Worm (Caenorhabditis elegans) whole organism, L4 larva: ENCODE data around the gene F07C4.6.

ENCODE experiments used
- F10B5.3 ChIP-seq: sonication (generic microtip); optimal IDR thresholded peaks from 2 replicates; lab custom pipeline; 2016; ENCODE audit warnings: mild to moderate bottlenecking, missing genetic modification characterization, missing compliant biosample characterization
- R02D3.7 ChIP-seq: fragments of 150-350 bp; sonication (generic microtip); optimal IDR thresholded peaks from 3 replicates; lab custom pipeline; 2014; ENCODE audit warnings: missing biosample characterization, missing genetic modification characterization
- T26A8.4 ChIP-seq: fragments of 200-800 bp; sonication (Bioruptor generic); IDR thresholded peaks from 2 replicates; pipeline ENCODE4 v1.3.6; 2022; ENCODE audit warnings: missing genetic modification characterization, missing compliant biosample characterization
- Y75B8A.6 ChIP-seq: fragments of 200-800 bp; sonication (Bioruptor generic); IDR thresholded peaks from 2 replicates; pipeline ENCODE4 v1.3.6; 2022; ENCODE audit warnings: missing genetic modification reagents, missing genetic modification characterization, missing compliant biosample characterization
- aha-1 ChIP-seq: fragments of 150-350 bp; peaks from one replicate; lab custom pipeline; 2014; ENCODE audit warnings: missing biosample characterization, missing genetic modification characterization
- ama-1 ChIP-seq: fragments of 150-350 bp; optimal IDR thresholded peaks from 2 replicates; lab custom pipeline; 2014; ENCODE audit warnings: inconsistent platforms, mixed read lengths
- arid-1 ChIP-seq: fragments of 200-800 bp; sonication (Bioruptor generic); conservative IDR thresholded peaks from 2 replicates; pipeline ENCODE4 v1.3.6; 2022; ENCODE audit warnings: missing genetic modification reagents, missing genetic modification characterization, missing compliant biosample characterization
- attf-4 ChIP-seq: sonication (generic microtip); optimal IDR thresholded peaks from 3 replicates; lab custom pipeline; 2017; ENCODE audit warnings: missing biosample characterization, missing genetic modification characterization
- ceh-32 ChIP-seq: sonication (generic microtip); optimal IDR thresholded peaks from 2 replicates; lab custom pipeline; 2016; ENCODE audit warnings: mild to moderate bottlenecking, missing genetic modification characterization, missing compliant biosample characterization; ENCODE audit not compliant: poor library complexity
- ceh-62 ChIP-seq: sonication (generic microtip); optimal IDR thresholded peaks from 2 replicates; lab custom pipeline; 2017; ENCODE audit warnings: missing biosample characterization, missing genetic modification characterization
- ces-1 ChIP-seq: fragments of 150-350 bp; sonication (generic microtip); optimal IDR thresholded peaks from 4 replicates; lab custom pipeline; 2014; ENCODE audit warnings: missing biosample characterization, missing genetic modification reagents, missing genetic modification characterization
- daf-12 ChIP-seq: fragments of 150-350 bp; optimal IDR thresholded peaks from 2 replicates; lab custom pipeline; 2014; ENCODE audit warnings: missing biosample characterization, missing genetic modification reagents, missing genetic modification characterization
- duxl-1 ChIP-seq: sonication (generic microtip); optimal IDR thresholded peaks from 2 replicates; lab custom pipeline; 2016; ENCODE audit warnings: mild to moderate bottlenecking, missing genetic modification characterization, moderate library complexity, missing compliant biosample characterization; ENCODE audit not compliant: poor library complexity
- dve-1 ChIP-seq: sonication (generic microtip); optimal IDR thresholded peaks from 2 replicates; lab custom pipeline; 2017; ENCODE audit warnings: antibody characterized with exemption, mild to moderate bottlenecking, missing genetic modification characterization, missing compliant biosample characterization; ENCODE audit not compliant: insufficient read depth
- fos-1 ChIP-seq: fragments of 150-350 bp; optimal IDR thresholded peaks from 2 replicates; lab custom pipeline; 2014; ENCODE audit warnings: missing biosample characterization, missing genetic modification characterization
- gei-8 ChIP-seq: fragments of 200-800 bp; sonication (Bioruptor generic); optimal IDR thresholded peaks from 2 replicates; lab custom pipeline; 2018; ENCODE audit warnings: mild to moderate bottlenecking, missing genetic modification characterization, missing compliant biosample characterization
- hlh-30 ChIP-seq: sonication (generic microtip); optimal IDR thresholded peaks from 2 replicates; lab custom pipeline; 2017; ENCODE audit warnings: antibody characterized with exemption, mild to moderate bottlenecking, missing genetic modification characterization, missing compliant biosample characterization; ENCODE audit not compliant: insufficient read depth
- jun-1 ChIP-seq: fragments of 150-350 bp; optimal IDR thresholded peaks from 2 replicates; lab custom pipeline; 2014; ENCODE audit warnings: missing biosample characterization, missing genetic modification reagents, missing genetic modification characterization
- lim-7 ChIP-seq: fragments of 200-800 bp; sonication (Bioruptor generic); IDR thresholded peaks from 2 replicates; pipeline ENCODE4 v1.3.6; 2022; ENCODE audit warnings: missing genetic modification characterization, missing compliant biosample characterization
- lin-13 ChIP-seq: fragments of 150-350 bp; optimal IDR thresholded peaks from 2 replicates; lab custom pipeline; 2014; ENCODE audit warnings: missing biosample characterization, missing genetic modification reagents, missing genetic modification characterization
- lsy-2 ChIP-seq, 2 experiments: fragments of 150-350 bp in 1 of 2; sonication (generic microtip) in 1 of 2; optimal IDR thresholded peaks; 2 replicates each; lab custom pipeline; 2014 to 2017; ENCODE audit warnings: missing biosample characterization in 2 of 2, missing genetic modification characterization in 2 of 2
- mxl-3 ChIP-seq: fragments of 200-800 bp; sonication (Bioruptor generic); optimal IDR thresholded peaks from 2 replicates; lab custom pipeline; 2018; ENCODE audit warnings: mild to moderate bottlenecking, missing genetic modification characterization, missing compliant biosample characterization
- nhr-10 ChIP-seq: fragments of 150-350 bp; optimal IDR thresholded peaks from 2 replicates; lab custom pipeline; 2014; ENCODE audit warnings: missing biosample characterization, missing genetic modification characterization
- nhr-11 ChIP-seq: fragments of 150-350 bp; optimal IDR thresholded peaks from 2 replicates; lab custom pipeline; 2014; ENCODE audit warnings: missing biosample characterization, missing genetic modification characterization
- nhr-28 ChIP-seq: fragments of 150-350 bp; optimal IDR thresholded peaks from 2 replicates; lab custom pipeline; 2014; ENCODE audit warnings: missing biosample characterization, missing genetic modification characterization
- nhr-41 ChIP-seq: fragments of 200-800 bp; sonication (Bioruptor generic); IDR thresholded peaks from 2 replicates; pipeline ENCODE4 v1.3.6; 2022; ENCODE audit warnings: missing genetic modification reagents, missing genetic modification characterization, missing compliant biosample characterization
- nhr-42 ChIP-seq: fragments of 200-800 bp; sonication (Bioruptor generic); IDR thresholded peaks from 2 replicates; pipeline ENCODE4 v1.3.6; 2022; ENCODE audit warnings: missing genetic modification characterization, missing compliant biosample characterization
- nhr-77 ChIP-seq: fragments of 150-350 bp; optimal IDR thresholded peaks from 2 replicates; lab custom pipeline; 2014; ENCODE audit warnings: missing biosample characterization, missing genetic modification characterization
- php-3 ChIP-seq: fragments of 200-800 bp; sonication (Bioruptor generic); IDR thresholded peaks from 2 replicates; pipeline ENCODE4 v1.3.6; 2022; ENCODE audit warnings: missing genetic modification reagents, missing genetic modification characterization, missing compliant biosample characterization
- pqm-1 ChIP-seq: sonication (generic microtip); optimal IDR thresholded peaks from 2 replicates; lab custom pipeline; 2017; ENCODE audit warnings: missing biosample characterization, missing genetic modification characterization
- sdz-12 ChIP-seq: fragments of 200-800 bp; sonication (Bioruptor generic); optimal IDR thresholded peaks from 2 replicates; lab custom pipeline; 2018; ENCODE audit warnings: mild to moderate bottlenecking, missing genetic modification characterization, missing compliant biosample characterization
- skn-1 ChIP-seq: fragments of 150-350 bp; optimal IDR thresholded peaks from 2 replicates; lab custom pipeline; 2014; ENCODE audit warnings: missing biosample characterization, missing genetic modification characterization
- snpc-1.2 ChIP-seq: fragments of 200-800 bp; sonication (Bioruptor generic); IDR thresholded peaks from 2 replicates; pipeline ENCODE4 v1.3.6; 2022; ENCODE audit warnings: missing genetic modification reagents, missing genetic modification characterization, missing compliant biosample characterization
- spr-3 ChIP-seq: fragments of 200-800 bp; sonication (Bioruptor generic); optimal IDR thresholded peaks from 2 replicates; lab custom pipeline; 2018; ENCODE audit warnings: mild to moderate bottlenecking, missing genetic modification characterization, missing compliant biosample characterization
- tra-1 ChIP-seq: fragments of 200-800 bp; sonication (Bioruptor generic); IDR thresholded peaks from 2 replicates; pipeline ENCODE4 v1.3.6; 2022; ENCODE audit warnings: missing genetic modification reagents, missing genetic modification characterization, missing compliant biosample characterization
- unc-39 ChIP-seq: sonication (generic microtip); optimal IDR thresholded peaks from 2 replicates; lab custom pipeline; 2017; ENCODE audit warnings: missing biosample characterization, missing genetic modification characterization
- zip-11 ChIP-seq: fragments of 200-800 bp; sonication (Bioruptor generic); IDR thresholded peaks from 2 replicates; pipeline ENCODE4 v1.3.6; 2022; ENCODE audit warnings: missing genetic modification characterization, missing compliant biosample characterization
- ztf-11 ChIP-seq: fragments of 150-350 bp; optimal IDR thresholded peaks from 2 replicates; lab custom pipeline; 2014; ENCODE audit warnings: missing biosample characterization, missing genetic modification characterization
- ztf-7 ChIP-seq: fragments of 150-350 bp; optimal IDR thresholded peaks from 2 replicates; lab custom pipeline; 2014; ENCODE audit warnings: missing biosample characterization, missing genetic modification characterization

The F07C4.6 gene

DNA sequence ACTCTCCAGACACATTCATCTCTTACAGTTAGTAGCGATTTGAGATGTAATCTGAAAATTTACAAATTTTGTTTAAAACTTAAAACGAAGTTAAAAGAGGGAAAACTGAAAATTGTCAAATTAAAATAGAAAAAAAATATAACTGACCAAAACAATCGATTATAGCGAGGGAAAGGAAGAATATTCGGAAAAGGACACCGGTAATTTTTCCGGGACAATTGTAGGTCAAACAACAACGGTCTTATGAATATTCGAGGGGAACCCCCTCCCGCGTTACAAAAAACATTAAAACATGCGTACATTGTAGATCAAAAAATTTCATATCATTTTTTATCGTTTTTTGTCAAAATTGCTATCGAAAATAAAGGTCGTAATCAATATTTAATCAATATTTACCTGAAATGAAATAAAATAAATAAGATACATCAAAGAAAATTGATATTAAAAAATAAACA lies 4.6 kb upstream of the F07C4.6 start, which contains the start of gene C50E3.12:
Gene C50E3.12 (minus strand): TSS at position 51 of the 455 bp plus-strand sequence.
- TF ChIP-seq ama-1 (lab: Kevin White, UChicago) (no peak), arid-1 (no peak)

DNA sequence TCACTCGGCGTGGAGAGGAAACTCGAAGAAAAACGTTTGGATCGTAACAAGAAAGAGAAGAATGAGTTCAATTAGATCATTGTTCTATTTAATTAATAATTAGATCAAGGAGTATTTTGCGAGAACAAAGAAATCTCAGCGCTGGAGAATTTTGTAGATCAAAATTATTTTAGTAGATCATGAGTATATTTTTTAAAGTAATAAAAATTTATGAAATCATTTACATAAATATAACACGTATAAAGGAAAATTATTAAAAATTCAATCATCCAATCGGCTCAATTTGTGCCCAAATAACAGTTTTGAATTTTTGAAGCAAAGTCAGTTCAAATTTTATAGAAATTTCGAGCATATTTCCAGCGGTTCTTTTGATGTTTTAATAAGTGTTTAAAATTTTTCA lies 2.5 kb upstream of the F07C4.6 start, which contains the start of gene C50E3.13:
Gene C50E3.13 (minus strand): TSS at position 101 of the 400 bp plus-strand sequence.
- TF ChIP-seq nhr-28 (tag; lab: Kevin White, UChicago) (no peak), zip-11 (no peak), attf-4 (tag; lab: Kevin White, UChicago) (no peak), nhr-42 (no peak), pqm-1 (tag; lab: Kevin White, UChicago) (no peak), ztf-7 (tag; lab: Kevin White, UChicago) (no peak), mxl-3 (no peak), ama-1 (lab: Kevin White, UChicago) (no peak), snpc-1.2 (no peak), ces-1 (GFP tag; lab: Kevin White, UChicago) (no peak), dve-1 (tag; lab: Kevin White, UChicago) (no peak), jun-1 (no peak), R02D3.7 (tag; lab: Kevin White, UChicago) (no peak), lin-13 (GFP tag; lab: Kevin White, UChicago) (no peak), fos-1 (tag; lab: Kevin White, UChicago) (no peak)

- TF ChIP-seq aha-1 (tag; lab: Kevin White, UChicago) (peak; percentile 6), unc-39 (no peak)
Observed at ce11 chrV:7624652-7625051, 2.0 kb upstream of the F07C4.6 start, which contains the start of gene grsp-4. Gene grsp-4 (plus strand): TSS chrV:7624952.

- no peak for TF ChIP-seq duxl-1 (tag; lab: Kevin White, UChicago)
- TF ChIP-seq nhr-77 (tag; lab: Kevin White, UChicago) = no peak
- TF ChIP-seq nhr-10 (tag; lab: Kevin White, UChicago) = no peak
- no peak for TF ChIP-seq T26A8.4 (GFP tag; lab: Robert Waterston, UW)
- TF ChIP-seq skn-1 (tag; lab: Kevin White, UChicago) = no peak
- no peak for TF ChIP-seq daf-12 (tag; lab: Kevin White, UChicago)
- no peak for TF ChIP-seq F10B5.3
- no peak for TF ChIP-seq lim-7 (GFP tag; lab: Robert Waterston, UW)
- no peak for TF ChIP-seq ceh-62 (tag; lab: Kevin White, UChicago)
- TF ChIP-seq gei-8 (GFP tag; lab: Kevin White, UChicago) = no peak
- no peak for TF ChIP-seq sdz-12 (GFP tag; lab: Kevin White, UChicago)
- no peak for TF ChIP-seq ceh-32 (tag; lab: Kevin White, UChicago)
Observed at ce11 chrV:7629504-7629903, 2.9 kb downstream of the F07C4.6 start, which contains the start of gene srd-30. Gene srd-30 (plus strand): TSS chrV:7629804.

- TF ChIP-seq mxl-3 (no peak), aha-1 (tag; lab: Kevin White, UChicago) (peak; percentile 6)
Observed at ce11 chrV:7631732-7632131, 5.1 kb downstream of the F07C4.6 start, which contains the start of gene srd-25. Gene srd-25 (plus strand): TSS chrV:7632032.

DNA sequence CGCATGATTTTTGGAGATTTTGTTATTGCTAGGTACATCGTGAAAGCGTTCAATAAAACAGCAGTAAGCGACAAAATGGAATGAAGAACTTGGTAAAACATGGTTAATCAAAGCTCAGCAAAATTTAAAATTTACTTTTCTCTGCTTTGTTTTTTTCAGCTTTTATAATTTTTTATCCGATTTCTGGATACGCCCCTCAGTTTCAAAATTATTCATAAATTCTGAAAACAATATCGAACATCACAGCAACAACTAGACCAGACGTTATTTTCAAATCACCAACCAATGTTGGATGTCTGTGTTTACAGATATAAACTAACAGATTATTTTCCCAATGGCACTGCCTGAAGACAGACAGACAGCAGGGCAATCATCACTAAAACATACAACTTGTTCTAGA lies 8.0 kb downstream of the F07C4.6 start, which contains the start of gene srd-31:
Gene srd-31 (minus strand): TSS at position 101 of the 400 bp plus-strand sequence.
- TF ChIP-seq spr-3 (GFP tag; lab: Kevin White, UChicago) (no peak), nhr-11 (tag; lab: Kevin White, UChicago) (no peak), F10B5.3 (no peak), hlh-30 (no peak), Y75B8A.6 (GFP tag; lab: Robert Waterston, UW) (no peak), nhr-77 (tag; lab: Kevin White, UChicago) (no peak), lsy-2 (tag; optimal IDR thresholded peaks at IDR 0.05; lab: Kevin White, UChicago) (no peak), nhr-41 (GFP tag; lab: Robert Waterston, UW) (no peak), php-3 (GFP tag; lab: Robert Waterston, UW) (no peak), ztf-11 (tag; lab: Kevin White, UChicago) (no peak), nhr-10 (tag; lab: Kevin White, UChicago) (no peak), tra-1 (GFP tag; lab: Robert Waterston, UW) (no peak)
